Fruit fly (Drosophila melanogaster) whole organism, embryonic: Measurements from ENCODE around the gene lobo.
A peak's percentile ranks its signal among the peaks of the same experiment; 100 is the strongest.

Source experiments
- Awh ChIP-seq: fragments of 200-800 bp; sonication (Bioruptor generic); IDR thresholded peaks from 2 replicates; pipeline ENCODE4, ENCODE4 v1.3.6; 2022; ENCODE audit warnings: missing biosample characterization, missing genetic modification characterization
- CG10274 ChIP-seq: fragments of 200-800 bp; sonication (Bioruptor generic); optimal IDR thresholded peaks from 3 replicates; lab custom pipeline; 2017; ENCODE audit warnings: missing biosample characterization, mild to moderate bottlenecking, missing genetic modification characterization
- CG10321 ChIP-seq: fragments of 200-800 bp; sonication (Bioruptor generic); IDR thresholded peaks from 2 replicates; pipeline ENCODE4 v1.3.6; 2022; ENCODE audit warnings: missing biosample characterization, missing genetic modification characterization
- CG10366 ChIP-seq: fragments of 200-800 bp; sonication (Bioruptor generic); IDR thresholded peaks from 2 replicates; pipeline ENCODE4 v1.3.6; 2022; ENCODE audit warnings: missing biosample characterization, missing genetic modification characterization
- CG10565 ChIP-seq: fragments of 200-800 bp; sonication (Bioruptor generic); optimal IDR thresholded peaks from 3 replicates; lab custom pipeline; 2016; ENCODE audit warnings: missing biosample characterization, mild to moderate bottlenecking, missing genetic modification characterization
- CG12155 ChIP-seq: fragments of 200-800 bp; sonication (Bioruptor generic); optimal IDR thresholded peaks from 3 replicates; lab custom pipeline; 2016; ENCODE audit warnings: missing biosample characterization, missing genetic modification characterization
- CG12236 ChIP-seq: fragments of 200-800 bp; sonication (Bioruptor generic); optimal IDR thresholded peaks from 2 replicates; lab custom pipeline; 2016; ENCODE audit warnings: missing biosample characterization, missing genetic modification characterization
- CG12299 ChIP-seq: fragments of 200-800 bp; sonication (Bioruptor generic); optimal IDR thresholded peaks from 2 replicates; lab custom pipeline; 2018; ENCODE audit warnings: missing biosample characterization, mild to moderate bottlenecking, missing genetic modification characterization
- CG1233 ChIP-seq: fragments of 200-800 bp; sonication (Bioruptor generic); optimal IDR thresholded peaks from 4 replicates; lab custom pipeline; 2018; ENCODE audit warnings: missing biosample characterization, mild to moderate bottlenecking, missing genetic modification characterization
- CG12659 ChIP-seq: fragments of 200-800 bp; sonication (Bioruptor generic); optimal IDR thresholded peaks from 3 replicates; lab custom pipeline; 2017; ENCODE audit warnings: mild to moderate bottlenecking, missing biosample characterization, missing genetic modification reagents, missing genetic modification characterization
- CG13287 ChIP-seq: fragments of 200-800 bp; sonication (Bioruptor generic); IDR thresholded peaks from 2 replicates; pipeline ENCODE4 v1.3.6; 2022; ENCODE audit warnings: missing biosample characterization, missing genetic modification characterization; ENCODE audit not compliant: partially characterized antibody
- CG15011 ChIP-seq: fragments of 200-800 bp; sonication (Bioruptor generic); optimal IDR thresholded peaks from 3 replicates; lab custom pipeline; 2018; ENCODE audit warnings: missing biosample characterization, mild to moderate bottlenecking, missing genetic modification characterization
- CG15601 ChIP-seq: fragments of 200-800 bp; sonication (Bioruptor generic); optimal IDR thresholded peaks from 3 replicates; lab custom pipeline; 2019; ENCODE audit warnings: missing biosample characterization, mild to moderate bottlenecking, missing genetic modification characterization, moderate library complexity
- CG3065 ChIP-seq: fragments of 200-800 bp; sonication (Bioruptor generic); optimal IDR thresholded peaks from 2 replicates; lab custom pipeline; 2016; ENCODE audit warnings: missing biosample characterization, missing genetic modification characterization
- CG34224 ChIP-seq: fragments of 200-800 bp; sonication (Bioruptor generic); IDR thresholded peaks from 3 replicates; pipeline ENCODE4 v1.3.6; 2022; ENCODE audit warnings: missing biosample characterization, missing genetic modification characterization; ENCODE audit not compliant: partially characterized antibody
- CG4820 ChIP-seq: fragments of 200-800 bp; sonication (Bioruptor generic); optimal IDR thresholded peaks from 3 replicates; lab custom pipeline; 2016; ENCODE audit warnings: missing biosample characterization, missing genetic modification characterization
- CG6175 ChIP-seq: fragments of 200-800 bp; sonication (Bioruptor generic); IDR thresholded peaks from 3 replicates; pipeline ENCODE4 v1.3.6; 2022; ENCODE audit warnings: missing biosample characterization, missing genetic modification characterization
- CG7928 ChIP-seq: fragments of 200-800 bp; sonication (Bioruptor generic); optimal IDR thresholded peaks from 2 replicates; lab custom pipeline; 2017; ENCODE audit warnings: missing biosample characterization, mild to moderate bottlenecking, missing genetic modification characterization
- CG8388 ChIP-seq: fragments of 200-800 bp; sonication (Bioruptor generic); optimal IDR thresholded peaks from 2 replicates; lab custom pipeline; 2019; ENCODE audit warnings: missing biosample characterization, mild to moderate bottlenecking, missing genetic modification characterization, moderate library complexity
- CG8944 ChIP-seq: fragments of 200-800 bp; sonication (Bioruptor generic); optimal IDR thresholded peaks from 3 replicates; lab custom pipeline; 2016; ENCODE audit warnings: missing biosample characterization, missing genetic modification characterization
- CoRest ChIP-seq: fragments of 200-800 bp; sonication (Bioruptor generic); optimal IDR thresholded peaks from 3 replicates; lab custom pipeline; 2018; ENCODE audit warnings: missing biosample characterization, mild to moderate bottlenecking, missing genetic modification characterization, moderate library complexity
- D ChIP-seq, 2 experiments: fragments of 200-800 bp in 1 of 2; fragments of >200 bp in 1 of 2; sonication (Bioruptor generic) in 1 of 2; optimal IDR thresholded peaks; 2 replicates in 1 of 2; 3 replicates in 1 of 2; lab custom pipeline; 2017; ENCODE audit warnings: mild to moderate bottlenecking in 1 of 2, missing biosample characterization in 1 of 2, missing genetic modification characterization in 1 of 2, missing genetic modification reagents in 1 of 2
- Drgx ChIP-seq: fragments of 200-800 bp; sonication (Bioruptor generic); IDR thresholded peaks from 2 replicates; pipeline ENCODE4 v1.3.6; 2022; ENCODE audit warnings: missing biosample characterization, missing genetic modification characterization
- Neu2 ChIP-seq: fragments of 200-800 bp; sonication (Bioruptor generic); optimal IDR thresholded peaks from 3 replicates; lab custom pipeline; 2016; ENCODE audit warnings: missing biosample characterization, missing genetic modification characterization, borderline replicate concordance
- Nf-YC ChIP-seq: fragments of 200-800 bp; optimal IDR thresholded peaks from 3 replicates; lab custom pipeline; 2019; ENCODE audit warnings: missing biosample characterization, mild to moderate bottlenecking, missing genetic modification characterization, moderate library complexity
- Ssrp ChIP-seq: fragments of 200-800 bp; sonication (Bioruptor generic); optimal IDR thresholded peaks from 2 replicates; lab custom pipeline; 2018; ENCODE audit warnings: missing biosample characterization, mild to moderate bottlenecking, missing genetic modification characterization, moderate library complexity
- Xrp1 ChIP-seq: fragments of 200-800 bp; sonication (Bioruptor generic); IDR thresholded peaks from 2 replicates; pipeline ENCODE4 v1.3.6; 2022; ENCODE audit warnings: missing biosample characterization, missing genetic modification characterization
- cas ChIP-seq: fragments of 200-800 bp; sonication (Bioruptor generic); IDR thresholded peaks from 2 replicates; pipeline ENCODE4 v1.3.6; 2022; ENCODE audit warnings: missing biosample characterization, missing genetic modification characterization
- cato ChIP-seq: fragments of 200-800 bp; sonication (Bioruptor generic); optimal IDR thresholded peaks from 2 replicates; lab custom pipeline; 2016; ENCODE audit warnings: missing biosample characterization, missing genetic modification characterization, borderline replicate concordance
- dm ChIP-seq: fragments of 200-800 bp; sonication (Bioruptor generic); optimal IDR thresholded peaks from 3 replicates; lab custom pipeline; 2016; ENCODE audit warnings: missing biosample characterization, missing genetic modification characterization
- dmrt99B ChIP-seq: fragments of 200-800 bp; sonication (Bioruptor generic); optimal IDR thresholded peaks from 2 replicates; lab custom pipeline; 2018; ENCODE audit warnings: missing biosample characterization, mild to moderate bottlenecking, missing genetic modification characterization, moderate library complexity
- fru ChIP-seq: fragments of >200 bp; optimal IDR thresholded peaks from 2 replicates; lab custom pipeline; 2017
- ftz-f1 ChIP-seq: fragments of 200-800 bp; sonication (Bioruptor generic); optimal IDR thresholded peaks from 2 replicates; lab custom pipeline; 2016; ENCODE audit warnings: missing biosample characterization, missing genetic modification characterization
- h ChIP-seq: fragments of >200 bp; optimal IDR thresholded peaks from 2 replicates; lab custom pipeline; 2017
- hb ChIP-seq: fragments of 200-800 bp; sonication (Bioruptor generic); IDR thresholded peaks from 3 replicates; pipeline ENCODE4 v1.3.6; 2022; ENCODE audit warnings: missing biosample characterization, missing genetic modification characterization; ENCODE audit not compliant: partially characterized antibody
- knrl ChIP-seq: fragments of 200-800 bp; sonication (Bioruptor generic); IDR thresholded peaks from 3 replicates; pipeline ENCODE4 v1.3.6; 2022; ENCODE audit warnings: missing biosample characterization, missing genetic modification characterization; ENCODE audit not compliant: partially characterized antibody
- lilli ChIP-seq: fragments of 200-800 bp; sonication (Bioruptor generic); optimal IDR thresholded peaks from 3 replicates; lab custom pipeline; 2016; ENCODE audit warnings: missing biosample characterization, missing genetic modification characterization
- oc ChIP-seq: fragments of 200-800 bp; sonication (Bioruptor generic); optimal IDR thresholded peaks from 2 replicates; lab custom pipeline; 2018; ENCODE audit warnings: missing biosample characterization, mild to moderate bottlenecking, missing genetic modification characterization, moderate library complexity
- onecut ChIP-seq: fragments of 200-800 bp; sonication (Bioruptor generic); IDR thresholded peaks from 2 replicates; pipeline ENCODE4 v1.3.6; 2022; ENCODE audit warnings: missing biosample characterization, missing genetic modification characterization
- phol ChIP-seq: fragments of 200-800 bp; sonication (Bioruptor generic); optimal IDR thresholded peaks from 3 replicates; lab custom pipeline; 2018; ENCODE audit warnings: missing biosample characterization, mild to moderate bottlenecking, missing genetic modification characterization, moderate library complexity
- psq ChIP-seq: fragments of 200-800 bp; sonication (Bioruptor generic); optimal IDR thresholded peaks from 2 replicates; lab custom pipeline; 2017; ENCODE audit warnings: missing biosample characterization, missing genetic modification characterization
- row ChIP-seq: fragments of 200-800 bp; sonication (Bioruptor generic); IDR thresholded peaks from 3 replicates; pipeline ENCODE4 v1.3.6; 2022; ENCODE audit warnings: missing biosample characterization, missing genetic modification characterization
- sna ChIP-seq: fragments of 200-800 bp; sonication (Bioruptor generic); IDR thresholded peaks from 2 replicates; pipeline ENCODE4 v1.3.6; 2022; ENCODE audit warnings: missing biosample characterization, missing genetic modification characterization; ENCODE audit not compliant: partially characterized antibody
- so ChIP-seq: fragments of 200-800 bp; sonication (Bioruptor generic); IDR thresholded peaks from 3 replicates; pipeline ENCODE4 v1.3.6; 2022; ENCODE audit warnings: missing biosample characterization, missing genetic modification characterization
- sug ChIP-seq: fragments of 200-800 bp; optimal IDR thresholded peaks from 2 replicates; lab custom pipeline; 2019; ENCODE audit warnings: missing biosample characterization, mild to moderate bottlenecking, missing genetic modification characterization, moderate library complexity
- trem ChIP-seq: fragments of 200-800 bp; optimal IDR thresholded peaks from 3 replicates; lab custom pipeline; 2019; ENCODE audit warnings: missing biosample characterization, mild to moderate bottlenecking, missing genetic modification characterization, moderate library complexity
- unc-4 ChIP-seq: fragments of 200-800 bp; sonication (Bioruptor generic); IDR thresholded peaks from 2 replicates; pipeline ENCODE4 v1.3.6; 2022; ENCODE audit warnings: missing biosample characterization, missing genetic modification characterization; ENCODE audit not compliant: partially characterized antibody
- vfl ChIP-seq: fragments of 200-800 bp; sonication (Bioruptor generic); optimal IDR thresholded peaks from 2 replicates; lab custom pipeline; 2016; ENCODE audit warnings: missing biosample characterization, missing genetic modification characterization
- z ChIP-seq: fragments of 200-800 bp; sonication (Bioruptor generic); IDR thresholded peaks from 3 replicates; pipeline ENCODE4 v1.3.6; 2022; ENCODE audit warnings: missing biosample characterization, missing genetic modification characterization

Gene lobo

dm6 chr3R:25207405-25208003 lies 13.9 kb upstream of the lobo start (continued):
- TF ChIP-seq CG6175 (GFP tag; lab: Robert Waterston, UW) (no peak), Awh (GFP tag; lab: Robert Waterston, UW) (peak; percentile 70), CG15011 (GFP tag; lab: Kevin White, UChicago) (peak; percentile 60), fru (lab: Kevin White, UChicago) (no peak), CG34224 (GFP tag; lab: Robert Waterston, UW) (no peak), hb (GFP tag; lab: Robert Waterston, UW) (no peak), phol (tag; lab: Kevin White, UChicago) (peak; percentile 82), CG10274 (peak; percentile 27), CG12155 (GFP tag; lab: Kevin White, UChicago) (peak; percentile 55), CG4820 (GFP tag; lab: Kevin White, UChicago) (peak; percentile 66), D (optimal IDR thresholded peaks at IDR 0.05; lab: Kevin White, UChicago) (no peak), D (GFP tag; optimal IDR thresholded peaks at IDR 0.05; lab: Kevin White, UChicago) (peak; percentile 60), CG1233 (GFP tag; lab: Kevin White, UChicago) (peak; percentile 69), sna (GFP tag; lab: Robert Waterston, UW) (no peak), CG10321 (GFP tag; lab: Robert Waterston, UW) (no peak), z (GFP tag; lab: Robert Waterston, UW) (no peak), oc (tag; lab: Kevin White, UChicago) (peak; percentile 75), so (GFP tag; lab: Robert Waterston, UW) (peak; percentile 76; the same call in 1 of the 3 replicates), CG7928 (GFP tag; lab: Kevin White, UChicago) (peak; percentile 4), vfl (GFP tag; lab: Kevin White, UChicago) (peak; percentile 10), cas (GFP tag; lab: Robert Waterston, UW) (0 out of 2 replicates have a peak, but pooled peaks have one; percentile 22), dmrt99B (tag; lab: Kevin White, UChicago) (peak; percentile 85), psq (GFP tag; lab: Kevin White, UChicago) (no peak), cato (GFP tag; lab: Kevin White, UChicago) (no peak), knrl (no peak), Drgx (GFP tag; lab: Robert Waterston, UW) (peak; percentile 88), h (lab: Kevin White, UChicago) (no peak), Xrp1 (GFP tag; lab: Robert Waterston, UW) (peak; percentile 84), CG12659 (peak; percentile 69), row (GFP tag; lab: Robert Waterston, UW) (peak; percentile 84), sug (tag; lab: Kevin White, UChicago) (peak; percentile 44), CG12236 (GFP tag; lab: Kevin White, UChicago) (peak; percentile 14), CG13287 (no peak), CG8388 (GFP tag; lab: Kevin White, UChicago) (peak; percentile 78), CG10565 (GFP tag; lab: Kevin White, UChicago) (no peak), CoRest (tag; lab: Kevin White, UChicago) (peak; percentile 80), onecut (GFP tag; lab: Robert Waterston, UW) (peak; percentile 68), trem (peak; percentile 67), CG8944 (GFP tag; lab: Kevin White, UChicago) (no peak), Neu2 (no peak), CG15601 (peak; percentile 73), CG3065 (GFP tag; lab: Kevin White, UChicago) (peak; percentile 14), unc-4 (GFP tag; lab: Robert Waterston, UW) (no peak), Nf-YC (tag; lab: Kevin White, UChicago) (peak; percentile 41), lilli (peak; percentile 66), dm (GFP tag; lab: Kevin White, UChicago) (no peak), ftz-f1 (GFP tag; lab: Kevin White, UChicago) (no peak), Ssrp (peak; percentile 75), CG12299 (tag; lab: Kevin White, UChicago) (peak; percentile 54), CG10366 (peak; percentile 46; the same call in 1 of the 2 replicates)
